Worm (Caenorhabditis elegans) whole organism, L3 larva: ENCODE measurements around the gene nlp-36.

Experiments
- R02D3.7 ChIP-seq: fragments of 150-350 bp; optimal IDR thresholded peaks from 2 replicates; lab custom pipeline; 2014; ENCODE audit warnings: missing biosample characterization, missing genetic modification characterization
- ama-1 ChIP-seq: fragments of 150-350 bp; optimal IDR thresholded peaks from 2 replicates; lab custom pipeline; 2018
- ceh-28 ChIP-seq: fragments of 150-350 bp; optimal IDR thresholded peaks from 2 replicates; lab custom pipeline; 2014; ENCODE audit warnings: missing biosample characterization, missing genetic modification reagents, missing genetic modification characterization
- ceh-82 ChIP-seq: fragments of 150-350 bp; optimal IDR thresholded peaks from 2 replicates; lab custom pipeline; 2014; ENCODE audit warnings: missing biosample characterization, missing genetic modification characterization
- ceh-9 ChIP-seq: sonication (generic microtip); optimal IDR thresholded peaks from 2 replicates; lab custom pipeline; 2018; ENCODE audit warnings: missing biosample characterization, missing genetic modification characterization
- daf-12 ChIP-seq: fragments of 150-350 bp; optimal IDR thresholded peaks from 2 replicates; lab custom pipeline; 2014; ENCODE audit warnings: missing biosample characterization, missing genetic modification reagents, missing genetic modification characterization
- egl-27 ChIP-seq: sonication (generic microtip); optimal IDR thresholded peaks from 4 replicates; lab custom pipeline; 2017; ENCODE audit warnings: missing biosample characterization, missing genetic modification reagents, missing genetic modification characterization
- egl-5 ChIP-seq: fragments of 150-350 bp; optimal IDR thresholded peaks from 2 replicates; lab custom pipeline; 2017; ENCODE audit warnings: missing biosample characterization, missing genetic modification reagents, missing genetic modification characterization, inconsistent platforms
- elt-3 ChIP-seq, 3 experiments: fragments of 150-350 bp in 1 of 3; sonication (generic microtip) in 2 of 3; optimal IDR thresholded peaks; 2 replicates in 2 of 3; 4 replicates in 1 of 3; lab custom pipeline; 2014 to 2017; ENCODE audit warnings: missing biosample characterization in 3 of 3, missing genetic modification characterization in 3 of 3
- eor-1 ChIP-seq, 2 experiments: fragments of 150-350 bp; optimal IDR thresholded peaks; 2 replicates each; lab custom pipeline; 2014 to 2018; ENCODE audit warnings: missing biosample characterization in 2 of 2, missing genetic modification characterization in 2 of 2
- fkh-10 ChIP-seq: sonication (generic microtip); optimal IDR thresholded peaks from 2 replicates; lab custom pipeline; 2017; ENCODE audit warnings: missing biosample characterization, missing genetic modification reagents, missing genetic modification characterization
- fos-1 ChIP-seq: fragments of 150-350 bp; optimal IDR thresholded peaks from 2 replicates; lab custom pipeline; 2014; ENCODE audit warnings: missing biosample characterization, missing genetic modification characterization
- hmg-11 ChIP-seq: sonication (generic microtip); optimal IDR thresholded peaks from 2 replicates; lab custom pipeline; 2016; ENCODE audit warnings: missing genetic modification characterization, missing compliant biosample characterization
- jun-1 ChIP-seq: fragments of 150-350 bp; optimal IDR thresholded peaks from 2 replicates; lab custom pipeline; 2014; ENCODE audit warnings: missing biosample characterization, missing genetic modification reagents, missing genetic modification characterization
- lin-15B ChIP-seq: fragments of 150-350 bp; optimal IDR thresholded peaks from 2 replicates; lab custom pipeline; 2014; ENCODE audit warnings: missing biosample characterization, missing genetic modification characterization
- lsy-12 ChIP-seq: sonication (generic microtip); optimal IDR thresholded peaks from 2 replicates; lab custom pipeline; 2016; ENCODE audit warnings: mild to moderate bottlenecking, missing genetic modification characterization, missing compliant biosample characterization
- nfya-1 ChIP-seq: sonication (generic microtip); optimal IDR thresholded peaks from 2 replicates; lab custom pipeline; 2017; ENCODE audit warnings: missing genetic modification characterization, mild to moderate bottlenecking, missing compliant biosample characterization, antibody characterized with exemption, moderate library complexity; ENCODE audit not compliant: insufficient read depth
- nhr-23 ChIP-seq: fragments of 150-350 bp; optimal IDR thresholded peaks from 2 replicates; lab custom pipeline; 2014; ENCODE audit warnings: missing biosample characterization, missing genetic modification reagents, missing genetic modification characterization
- nhr-237 ChIP-seq: fragments of 150-350 bp; optimal IDR thresholded peaks from 2 replicates; lab custom pipeline; 2014; ENCODE audit warnings: missing biosample characterization, missing genetic modification characterization
- nhr-28 ChIP-seq: fragments of 150-350 bp; optimal IDR thresholded peaks from 2 replicates; lab custom pipeline; 2014; ENCODE audit warnings: missing biosample characterization, missing genetic modification characterization
- nhr-43 ChIP-seq: sonication (generic microtip); optimal IDR thresholded peaks from 2 replicates; lab custom pipeline; 2016; ENCODE audit warnings: mild to moderate bottlenecking, missing genetic modification characterization, missing compliant biosample characterization; ENCODE audit not compliant: poor library complexity, severe bottlenecking
- nhr-67 ChIP-seq: fragments of 150-350 bp; optimal IDR thresholded peaks from 2 replicates; lab custom pipeline; 2014; ENCODE audit warnings: missing biosample characterization, missing genetic modification characterization
- nhr-76 ChIP-seq: fragments of 150-350 bp; sonication (generic microtip); optimal IDR thresholded peaks from 5 replicates; lab custom pipeline; 2014; ENCODE audit warnings: missing biosample characterization, missing genetic modification characterization
- nhr-77 ChIP-seq: fragments of 150-350 bp; optimal IDR thresholded peaks from 2 replicates; lab custom pipeline; 2014; ENCODE audit warnings: missing biosample characterization, missing genetic modification characterization
- pha-4 ChIP-seq: fragments of 150-350 bp; optimal IDR thresholded peaks from 2 replicates; lab custom pipeline; 2014; ENCODE audit warnings: missing biosample characterization, missing genetic modification reagents, missing genetic modification characterization
- pqm-1 ChIP-seq: fragments of 150-350 bp; optimal IDR thresholded peaks from 2 replicates; lab custom pipeline; 2017; ENCODE audit warnings: missing biosample characterization, missing genetic modification characterization, inconsistent platforms
- sea-2 ChIP-seq: fragments of 150-350 bp; sonication (generic microtip); optimal IDR thresholded peaks from 4 replicates; lab custom pipeline; 2014; ENCODE audit warnings: missing biosample characterization, missing genetic modification reagents, missing genetic modification characterization
- skn-1 ChIP-seq: fragments of 150-350 bp; optimal IDR thresholded peaks from 2 replicates; lab custom pipeline; 2014; ENCODE audit warnings: missing biosample characterization, missing genetic modification characterization
- tbx-2 ChIP-seq: sonication (generic microtip); optimal IDR thresholded peaks from 2 replicates; lab custom pipeline; 2016; ENCODE audit warnings: mild to moderate bottlenecking, missing genetic modification characterization, missing compliant biosample characterization
- unc-39 ChIP-seq: sonication (generic microtip); optimal IDR thresholded peaks from 4 replicates; lab custom pipeline; 2017; ENCODE audit warnings: missing biosample characterization, missing genetic modification characterization
- unc-62 ChIP-seq: fragments of 150-350 bp; sonication (generic microtip); optimal IDR thresholded peaks from 4 replicates; lab custom pipeline; 2014; ENCODE audit warnings: missing biosample characterization, missing genetic modification reagents, missing genetic modification characterization
- zag-1 ChIP-seq: fragments of 150-350 bp; optimal IDR thresholded peaks from 2 replicates; lab custom pipeline; 2014; ENCODE audit warnings: missing biosample characterization, missing genetic modification characterization
- ztf-11 ChIP-seq: fragments of 150-350 bp; optimal IDR thresholded peaks from 2 replicates; lab custom pipeline; 2014; ENCODE audit warnings: missing biosample characterization, missing genetic modification characterization
- ztf-4 ChIP-seq: fragments of 150-350 bp; optimal IDR thresholded peaks from 2 replicates; lab custom pipeline; 2014; ENCODE audit warnings: missing biosample characterization, missing genetic modification characterization

The nlp-36 gene

DNA sequence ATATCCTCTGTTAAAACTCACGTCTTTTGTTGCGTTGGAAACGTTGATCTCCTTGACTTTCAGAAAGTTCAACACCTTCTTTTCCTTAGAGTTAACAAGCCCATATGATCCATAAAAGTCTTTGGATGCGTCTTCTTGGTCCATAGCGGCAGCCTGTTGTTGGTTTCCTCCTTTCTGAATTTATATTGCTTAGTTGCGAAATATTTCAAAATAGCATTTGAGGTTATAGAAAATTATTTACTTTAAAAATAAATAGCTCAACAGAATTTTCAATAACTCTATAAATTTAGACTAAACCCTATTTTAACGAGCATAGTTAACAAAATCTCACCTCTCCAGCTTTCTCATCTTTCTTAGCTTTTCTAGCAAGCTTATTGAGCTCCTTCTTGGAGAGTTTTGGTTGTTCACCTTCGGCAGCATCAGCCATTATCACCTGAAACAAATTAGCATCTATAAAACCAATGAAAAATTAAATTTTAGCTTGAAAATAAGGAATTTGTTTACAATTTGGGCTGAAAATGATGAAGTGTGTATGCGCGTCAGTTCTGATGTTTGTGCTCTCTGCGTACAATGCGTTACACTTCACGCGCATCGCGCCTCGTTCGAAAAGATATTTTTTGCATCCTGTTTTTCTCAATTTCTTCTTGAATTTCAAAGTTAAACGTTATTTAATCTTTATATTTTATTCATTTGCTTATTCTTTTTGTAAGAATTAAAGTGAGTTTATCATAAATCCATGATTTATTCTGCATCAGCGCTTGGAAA is 2.4 kb downstream of the nlp-36 start, which contains the start of the genes dars-1 and ctr-9:
Gene dars-1, minus strand, starts transcription at position 433 of the 765 bp plus-strand sequence.
Gene ctr-9, plus strand, starts transcription at position 614 of the 765 bp plus-strand sequence.
- TF ChIP-seq hmg-11 (peak; percentile 3), nfya-1 (peak; percentile 37), nhr-23 (tag; lab: Kevin White, UChicago) (peak; percentile 9), nhr-67 (tag; lab: Kevin White, UChicago) (no peak), lin-15B (tag; lab: Kevin White, UChicago) (peak; percentile 28), pha-4 (peak; percentile 65), sea-2 (GFP tag; lab: Kevin White, UChicago) (no peak)

DNA sequence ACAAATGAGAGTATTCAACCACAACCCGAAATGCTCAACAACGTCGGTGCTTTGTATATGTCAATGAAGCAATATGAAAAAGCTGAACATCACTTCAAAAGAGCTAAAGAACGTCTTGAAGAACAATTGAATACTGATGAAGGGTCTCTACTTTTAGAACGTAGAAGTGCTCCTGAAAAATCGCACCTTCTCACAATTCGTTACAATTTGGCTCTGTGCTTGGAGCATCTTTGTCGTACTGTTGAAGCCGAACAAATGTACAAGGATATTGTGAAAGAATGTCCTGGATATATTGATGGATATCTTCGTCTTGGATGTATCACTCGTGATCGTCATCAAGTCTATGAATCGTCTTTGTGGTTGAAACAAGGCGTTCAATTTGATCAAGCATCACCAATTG is 5.7 kb downstream of the nlp-36 start:
- TF ChIP-seq ceh-82 (tag; lab: Kevin White, UChicago): no peak
- no peak for TF ChIP-seq nhr-43 (tag; lab: Kevin White, UChicago)
- TF ChIP-seq fkh-10 (GFP tag; lab: Kevin White, UChicago): no peak
- no peak for TF ChIP-seq nhr-76 (tag; lab: Kevin White, UChicago)
- no peak for TF ChIP-seq tbx-2 (tag; lab: Kevin White, UChicago)
- TF ChIP-seq jun-1: no peak
- no peak for TF ChIP-seq R02D3.7 (tag; lab: Kevin White, UChicago)
- TF ChIP-seq ztf-11 (tag; lab: Kevin White, UChicago): no peak
- TF ChIP-seq eor-1 (tag; optimal IDR thresholded peaks at IDR 0.05; lab: Kevin White, UChicago): no peak
- no peak for TF ChIP-seq egl-5
- no peak for TF ChIP-seq nfya-1
- TF ChIP-seq pha-4: no peak
- no peak for TF ChIP-seq skn-1 (tag; lab: Kevin White, UChicago)
- no peak for TF ChIP-seq unc-62
- TF ChIP-seq pqm-1 (tag; lab: Kevin White, UChicago): no peak
- TF ChIP-seq ztf-4 (tag; lab: Kevin White, UChicago): no peak
- no peak for TF ChIP-seq nhr-28 (tag; lab: Kevin White, UChicago)
- TF ChIP-seq egl-27 (tag; lab: Kevin White, UChicago): no peak
- no peak for TF ChIP-seq lin-15B (tag; lab: Kevin White, UChicago)

DNA sequence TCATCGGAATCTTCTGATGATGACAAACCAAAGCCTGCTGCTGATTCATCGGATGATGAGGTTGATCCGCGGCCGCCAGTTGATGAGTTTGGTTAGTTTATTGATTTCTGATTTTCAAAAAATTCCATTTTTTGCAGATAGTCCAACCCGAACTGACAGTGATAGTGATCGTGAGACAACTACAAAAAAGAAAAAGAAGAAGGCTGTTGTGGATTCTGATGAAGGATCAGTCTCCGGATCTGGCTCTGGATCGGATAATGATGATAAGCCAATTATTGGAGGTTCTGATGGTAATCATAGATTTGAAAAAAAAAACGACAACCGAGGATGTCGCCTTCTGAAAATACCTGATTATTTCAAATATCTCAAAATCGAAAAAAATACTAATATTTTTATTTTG is 7.6 kb downstream of the nlp-36 start:
- no peak for TF ChIP-seq elt-3 (tag; optimal IDR thresholded peaks at IDR 0.05; lab: Kevin White, UChicago)

DNA sequence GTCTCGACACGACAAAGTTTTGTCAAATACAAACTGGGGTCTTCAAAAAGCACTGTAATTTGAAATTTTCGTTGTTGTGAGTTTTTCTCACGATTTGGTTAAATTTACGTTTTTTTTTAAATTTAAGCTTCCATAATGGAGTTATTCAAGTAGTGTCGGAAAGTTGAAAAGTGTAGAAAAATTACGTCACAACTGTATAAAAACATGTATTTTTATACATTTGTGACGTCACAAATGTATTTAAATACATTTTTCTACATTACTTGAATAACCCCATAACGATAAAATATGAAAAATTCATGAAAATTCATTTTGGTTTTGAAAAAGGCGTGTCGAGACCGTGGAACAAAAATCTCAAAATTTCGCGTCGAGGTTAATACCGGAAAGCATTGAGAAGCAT is 8.9 kb downstream of the nlp-36 start:
- TF ChIP-seq zag-1 (tag; lab: Kevin White, UChicago) (no peak), ama-1 (lab: Kevin White, UChicago) (no peak), nhr-23 (tag; lab: Kevin White, UChicago) (no peak), daf-12 (tag; lab: Kevin White, UChicago) (no peak), ceh-9 (tag; lab: Kevin White, UChicago) (no peak)

DNA sequence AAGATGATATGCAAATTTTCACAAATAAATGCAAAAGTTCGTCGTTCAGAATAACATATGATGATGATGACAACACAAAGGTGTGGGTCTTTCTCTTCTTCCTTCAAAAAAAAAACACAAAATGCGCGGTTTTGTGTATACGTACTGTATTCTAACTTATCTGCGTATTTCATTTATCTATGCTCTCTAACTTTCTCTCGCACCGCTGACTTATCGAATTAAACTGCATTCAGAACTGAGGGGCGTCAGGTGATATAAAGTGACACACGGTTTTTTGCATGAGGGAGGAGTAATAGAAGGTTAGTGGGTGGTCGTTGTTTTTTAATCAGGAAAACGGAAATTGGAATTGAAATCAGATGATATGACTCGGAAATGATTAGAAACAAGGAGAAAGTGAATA is 11.7 kb downstream of the nlp-36 start, which contains the start of gene sod-4:
Gene sod-4, minus strand, starts transcription at position 109 of the 400 bp plus-strand sequence.
- TF ChIP-seq nhr-76 (tag; lab: Kevin White, UChicago) (no peak), unc-39 (tag; lab: Kevin White, UChicago) (no peak), ceh-82 (tag; lab: Kevin White, UChicago) (no peak), fkh-10 (GFP tag; lab: Kevin White, UChicago) (no peak), nhr-77 (tag; lab: Kevin White, UChicago) (no peak), nhr-23 (tag; lab: Kevin White, UChicago) (peak; percentile 44), hmg-11 (no peak), ceh-28 (no peak), tbx-2 (tag; lab: Kevin White, UChicago) (no peak), lsy-12 (tag; lab: Kevin White, UChicago) (peak; percentile 17), fos-1 (tag; lab: Kevin White, UChicago) (no peak), nhr-237 (no peak), ztf-11 (tag; lab: Kevin White, UChicago) (no peak)
